Worm (Caenorhabditis elegans) whole organism, L4/young adult: Measurements from ENCODE around the gene F21C10.3.

Source experiments
- W03F9.2 ChIP-seq: fragments of 150-350 bp; optimal IDR thresholded peaks from 2 replicates; lab custom pipeline; 2014; ENCODE audit warnings: missing biosample characterization, missing genetic modification characterization
- dao-5 ChIP-seq: sonication (generic microtip); optimal IDR thresholded peaks from 2 replicates; lab custom pipeline; 2016; ENCODE audit warnings: missing genotype, missing genetic modification characterization, moderate library complexity, missing compliant biosample characterization
- him-1 ChIP-seq: sonication (generic microtip); optimal IDR thresholded peaks from 2 replicates; lab custom pipeline; 2016; ENCODE audit warnings: missing genotype, missing genetic modification reagents, missing genetic modification characterization, missing compliant biosample characterization

DNA sequence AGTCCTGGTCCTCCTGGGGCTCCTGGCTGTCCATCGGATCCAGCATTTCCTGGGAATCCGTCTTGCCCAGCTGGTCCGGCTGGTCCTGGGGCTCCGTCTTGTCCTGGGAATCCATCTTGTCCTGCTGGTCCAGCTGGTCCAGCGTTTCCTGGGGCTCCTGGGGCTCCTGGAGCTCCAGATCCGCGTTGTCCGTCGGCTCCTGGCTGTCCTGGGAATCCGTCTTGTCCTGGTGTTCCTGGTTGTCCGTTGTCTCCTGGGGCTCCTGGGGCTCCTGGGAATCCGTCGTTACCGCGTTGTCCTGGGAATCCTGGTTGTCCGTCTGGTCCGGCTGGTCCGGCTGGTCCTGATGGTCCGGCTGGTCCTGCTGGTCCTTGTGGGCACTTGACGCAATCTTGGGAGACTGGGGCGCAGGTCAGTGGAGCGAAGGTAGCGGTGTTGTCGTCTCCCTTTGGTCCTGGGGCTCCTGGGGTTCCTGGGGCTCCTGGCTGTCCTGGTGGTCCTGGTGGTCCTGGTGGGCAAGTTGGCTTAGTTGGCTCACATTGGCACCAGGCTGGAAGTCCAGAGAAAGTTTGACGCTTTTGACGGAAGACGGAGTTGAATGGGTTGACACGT, 34.4 kb downstream of the F21C10.3 start:
- TF ChIP-seq him-1 (tag; lab: Kevin White, UChicago) (no peak), dao-5 (tag; lab: Kevin White, UChicago) (no peak), W03F9.2 (tag; lab: Kevin White, UChicago) (no peak)
